Worm (Caenorhabditis elegans) whole organism, L4 larva: ENCODE measurements around the gene F17C8.9.
A peak's percentile ranks its signal among the peaks of the same experiment; 100 is the strongest.

Experiments
- F49E8.2 ChIP-seq: sonication (generic microtip); optimal IDR thresholded peaks from 2 replicates; lab custom pipeline; 2016; ENCODE audit warnings: missing compliant biosample characterization, mild to moderate bottlenecking, missing genetic modification characterization, borderline replicate concordance
- Y48G9A.11 ChIP-seq: fragments of 200-800 bp; sonication (Bioruptor generic); IDR thresholded peaks from 2 replicates; pipeline ENCODE4 v1.3.6; 2022; ENCODE audit warnings: missing genetic modification reagents, missing genetic modification characterization, missing compliant biosample characterization
- Y5F2A.4 ChIP-seq: fragments of 200-800 bp; sonication (Bioruptor generic); optimal IDR thresholded peaks from 2 replicates; lab custom pipeline; 2018; ENCODE audit warnings: mild to moderate bottlenecking, missing genetic modification characterization, missing compliant biosample characterization
- aha-1 ChIP-seq: fragments of 150-350 bp; peaks from one replicate; lab custom pipeline; 2014; ENCODE audit warnings: missing biosample characterization, missing genetic modification characterization
- arid-1 ChIP-seq: fragments of 200-800 bp; sonication (Bioruptor generic); conservative IDR thresholded peaks from 2 replicates; pipeline ENCODE4 v1.3.6; 2022; ENCODE audit warnings: missing genetic modification reagents, missing genetic modification characterization, missing compliant biosample characterization
- ceh-20 ChIP-seq: fragments of 200-800 bp; sonication (Bioruptor generic); IDR thresholded peaks from 2 replicates; pipeline ENCODE4 v1.3.6; 2022; ENCODE audit warnings: missing genetic modification reagents, missing genetic modification characterization, missing compliant biosample characterization
- ceh-82 ChIP-seq: sonication (generic microtip); optimal IDR thresholded peaks from 2 replicates; lab custom pipeline; 2017; ENCODE audit warnings: missing biosample characterization, missing genetic modification characterization
- daf-16 ChIP-seq, 3 experiments: sonication (generic microtip); optimal IDR thresholded peaks; 2 replicates each; lab custom pipeline; 2016 to 2017; ENCODE audit warnings: missing genetic modification characterization in 3 of 3, missing genetic modification reagents in 3 of 3, mild to moderate bottlenecking in 2 of 3, missing compliant biosample characterization in 2 of 3, missing biosample characterization in 1 of 3, moderate library complexity in 1 of 3
- dmd-9 ChIP-seq: fragments of 200-800 bp; sonication (Bioruptor generic); IDR thresholded peaks from 2 replicates; pipeline ENCODE4 v1.3.6; 2022; ENCODE audit warnings: missing genetic modification reagents, missing genetic modification characterization, missing compliant biosample characterization
- dpl-1 ChIP-seq: fragments of 150-350 bp; optimal IDR thresholded peaks from 2 replicates; lab custom pipeline; 2014; ENCODE audit warnings: missing biosample characterization, missing genetic modification reagents, missing genetic modification characterization
- fos-1 ChIP-seq: fragments of 150-350 bp; optimal IDR thresholded peaks from 2 replicates; lab custom pipeline; 2014; ENCODE audit warnings: missing biosample characterization, missing genetic modification characterization
- hlh-11 ChIP-seq: fragments of 200-800 bp; sonication (Bioruptor generic); optimal IDR thresholded peaks from 2 replicates; lab custom pipeline; 2018; ENCODE audit warnings: mild to moderate bottlenecking, missing genetic modification characterization, missing compliant biosample characterization
- hlh-30 ChIP-seq: sonication (generic microtip); optimal IDR thresholded peaks from 2 replicates; lab custom pipeline; 2017; ENCODE audit warnings: antibody characterized with exemption, mild to moderate bottlenecking, missing genetic modification characterization, missing compliant biosample characterization; ENCODE audit not compliant: insufficient read depth
- lin-38 ChIP-seq: fragments of 200-800 bp; sonication (Bioruptor generic); IDR thresholded peaks from 2 replicates; pipeline ENCODE4 v1.3.6; 2022; ENCODE audit warnings: missing genetic modification reagents, missing genetic modification characterization, missing compliant biosample characterization
- lin-39 ChIP-seq: fragments of 150-350 bp; optimal IDR thresholded peaks from 2 replicates; lab custom pipeline; 2014; ENCODE audit warnings: missing biosample characterization, missing genetic modification reagents, missing genetic modification characterization
- lsy-2 ChIP-seq, 2 experiments: fragments of 150-350 bp in 1 of 2; sonication (generic microtip) in 1 of 2; optimal IDR thresholded peaks; 2 replicates each; lab custom pipeline; 2014 to 2017; ENCODE audit warnings: missing biosample characterization in 2 of 2, missing genetic modification characterization in 2 of 2
- mdt-29 ChIP-seq: fragments of 200-800 bp; sonication (Bioruptor generic); IDR thresholded peaks from 2 replicates; pipeline ENCODE4 v1.3.6; 2022; ENCODE audit warnings: missing genetic modification reagents, missing genetic modification characterization, missing compliant biosample characterization
- mes-2 ChIP-seq: sonication (generic microtip); optimal IDR thresholded peaks from 2 replicates; lab custom pipeline; 2016; ENCODE audit warnings: missing genotype, mild to moderate bottlenecking, missing genetic modification characterization, missing compliant biosample characterization; ENCODE audit not compliant: poor library complexity, severe bottlenecking
- mxl-3 ChIP-seq: fragments of 200-800 bp; sonication (Bioruptor generic); optimal IDR thresholded peaks from 2 replicates; lab custom pipeline; 2018; ENCODE audit warnings: mild to moderate bottlenecking, missing genetic modification characterization, missing compliant biosample characterization
- nhr-237 ChIP-seq: sonication (generic microtip); optimal IDR thresholded peaks from 2 replicates; lab custom pipeline; 2017; ENCODE audit warnings: missing biosample characterization, missing genetic modification characterization
- nhr-28 ChIP-seq: fragments of 150-350 bp; optimal IDR thresholded peaks from 2 replicates; lab custom pipeline; 2014; ENCODE audit warnings: missing biosample characterization, missing genetic modification characterization
- php-3 ChIP-seq: fragments of 200-800 bp; sonication (Bioruptor generic); IDR thresholded peaks from 2 replicates; pipeline ENCODE4 v1.3.6; 2022; ENCODE audit warnings: missing genetic modification reagents, missing genetic modification characterization, missing compliant biosample characterization
- sdz-12 ChIP-seq: fragments of 200-800 bp; sonication (Bioruptor generic); optimal IDR thresholded peaks from 2 replicates; lab custom pipeline; 2018; ENCODE audit warnings: mild to moderate bottlenecking, missing genetic modification characterization, missing compliant biosample characterization
- tag-97 ChIP-seq: fragments of 200-800 bp; sonication (Bioruptor generic); IDR thresholded peaks from 2 replicates; pipeline ENCODE4 v1.3.6; 2022; ENCODE audit warnings: missing genetic modification characterization, missing compliant biosample characterization
- unc-62 ChIP-seq, 3 experiments: fragments of 150-350 bp in 1 of 3; sonication (generic microtip); optimal IDR thresholded peaks in 2 of 3; peaks in 1 of 3; 1 replicate in 1 of 3; 2 replicates in 2 of 3; lab custom pipeline; 2014 to 2017; ENCODE audit warnings: missing biosample characterization in 3 of 3, missing genetic modification characterization in 3 of 3, missing genetic modification reagents in 3 of 3, missing genotype in 1 of 3
- zag-1 ChIP-seq: fragments of 150-350 bp; optimal IDR thresholded peaks from 2 replicates; lab custom pipeline; 2014; ENCODE audit warnings: missing biosample characterization, missing genetic modification characterization
- zfp-2 ChIP-seq: sonication (generic microtip); optimal IDR thresholded peaks from 2 replicates; lab custom pipeline; 2016; ENCODE audit warnings: mild to moderate bottlenecking, missing genetic modification characterization, missing compliant biosample characterization
- zip-11 ChIP-seq: fragments of 200-800 bp; sonication (Bioruptor generic); IDR thresholded peaks from 2 replicates; pipeline ENCODE4 v1.3.6; 2022; ENCODE audit warnings: missing genetic modification characterization, missing compliant biosample characterization

F17C8.9 gene

ce11 chrIII:4696903-4697302 lies 37.3 kb upstream of the F17C8.9 start:
- peak in 1 of 2 experiments; percentile 92 for TF ChIP-seq unc-62 (GFP tag; optimal IDR thresholded peaks at IDR 0.05 in 1 of 2; lab: Kevin White, UChicago)
- no peak for TF ChIP-seq unc-62 (tag; optimal IDR thresholded peaks at IDR 0.05; lab: Kevin White, UChicago)
- TF ChIP-seq mxl-3, result no peak
- no peak for TF ChIP-seq php-3 (GFP tag; lab: Robert Waterston, UW)
- no peak for TF ChIP-seq lin-39 (tag; lab: Kevin White, UChicago)
- TF ChIP-seq hlh-30, result no peak
- TF ChIP-seq Y5F2A.4 (GFP tag; lab: Kevin White, UChicago), result no peak
- no peak for TF ChIP-seq hlh-11 (tag; lab: Kevin White, UChicago)

DNA sequence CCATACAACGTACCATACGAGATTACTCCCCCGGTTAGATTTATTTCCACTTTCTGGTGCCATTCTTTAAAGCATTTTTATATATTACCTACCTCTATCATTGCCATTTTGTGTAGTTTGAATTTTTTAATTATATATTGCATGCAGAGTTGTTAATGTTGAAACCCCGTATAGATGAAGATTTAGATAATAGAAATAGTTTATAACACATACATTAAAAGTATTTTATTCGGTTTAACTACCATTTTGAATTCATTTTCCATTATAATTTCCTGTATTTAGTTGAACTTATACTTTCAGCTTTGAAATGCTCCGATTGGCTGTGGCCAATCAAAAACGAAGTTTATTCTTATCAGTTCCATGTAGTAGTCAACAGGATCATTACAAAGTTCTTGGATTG lies 36.3 kb upstream of the F17C8.9 start, which contains the start of gene dnj-18:
Gene dnj-18 (plus strand): TSS at position 301 of the 400 bp plus-strand sequence.
- TF ChIP-seq daf-16 (GFP tag; optimal IDR thresholded peaks at IDR 0.05; lab: Kevin White, UChicago) (no peak), daf-16 (tag; optimal IDR thresholded peaks at IDR 0.05; lab: Kevin White, UChicago) (peak; percentile 11), zag-1 (no peak)

- TF ChIP-seq aha-1 (tag; lab: Kevin White, UChicago), result peak; percentile 93
- TF ChIP-seq sdz-12 (GFP tag; lab: Kevin White, UChicago), result no peak
Observed at ce11 chrIII:4699922-4700321, 34.2 kb upstream of the F17C8.9 start, which contains the start of gene sel-13. sel-13 (minus strand) TSS chrIII:4700224.

- TF ChIP-seq dpl-1 (GFP tag; lab: Kevin White, UChicago) (peak; percentile 22), lsy-2 (tag; optimal IDR thresholded peaks at IDR 0.05; lab: Kevin White, UChicago) (peak in 1 of 2 experiments; percentile 55), zip-11 (GFP tag; lab: Robert Waterston, UW) (no peak), mes-2 (tag; lab: Kevin White, UChicago) (peak; percentile 72), Y48G9A.11 (no peak), nhr-28 (peak; percentile 2), aha-1 (tag; lab: Kevin White, UChicago) (peak; percentile 33), lin-38 (GFP tag; lab: Robert Waterston, UW) (peak; percentile 82)
Observed at ce11 chrIII:4703932-4704454, 30.2 kb upstream of the F17C8.9 start, which contains the start of the genes clp-2 and mrpl-16. clp-2 (minus strand) TSS chrIII:4704025. mrpl-16 (plus strand) TSS chrIII:4704404.

- TF ChIP-seq zag-1 (no peak), unc-62 (GFP tag; optimal IDR thresholded peaks at IDR 0.05 in 1 of 2; lab: Kevin White, UChicago) (peak in 1 of 2 experiments; percentile 5), unc-62 (tag; optimal IDR thresholded peaks at IDR 0.05; lab: Kevin White, UChicago) (no peak), F49E8.2 (tag; lab: Kevin White, UChicago) (no peak), zfp-2 (tag; lab: Kevin White, UChicago) (no peak), tag-97 (GFP tag; lab: Robert Waterston, UW) (no peak)
Observed at ce11 chrIII:4705207-4705606, 28.9 kb upstream of the F17C8.9 start, which contains the start of gene pgap-2. pgap-2 (plus strand) TSS chrIII:4705507.

- TF ChIP-seq Y5F2A.4 (GFP tag; lab: Kevin White, UChicago) (no peak), unc-62 (GFP tag; optimal IDR thresholded peaks at IDR 0.05 in 1 of 2; lab: Kevin White, UChicago) (no peak), unc-62 (tag; optimal IDR thresholded peaks at IDR 0.05; lab: Kevin White, UChicago) (no peak), dmd-9 (GFP tag; lab: Robert Waterston, UW) (no peak), hlh-11 (tag; lab: Kevin White, UChicago) (no peak), arid-1 (GFP tag; lab: Robert Waterston, UW) (no peak), aha-1 (tag; lab: Kevin White, UChicago) (no peak), ceh-82 (tag; lab: Kevin White, UChicago) (no peak), ceh-20 (GFP tag; lab: Robert Waterston, UW) (no peak), fos-1 (tag; lab: Kevin White, UChicago) (no peak), mdt-29 (GFP tag; lab: Robert Waterston, UW) (no peak), nhr-237 (tag; lab: Kevin White, UChicago) (no peak), dpl-1 (GFP tag; lab: Kevin White, UChicago) (no peak)
Observed at ce11 chrIII:4706678-4707077, 27.5 kb upstream of the F17C8.9 start, which contains the start of gene T04A8.13. T04A8.13 (plus strand) TSS chrIII:4706978.
